Worm (Caenorhabditis elegans) whole organism, L1 larva: ENCODE measurements around the gene sam-10.

Source experiments
- C04F5.9 ChIP-seq: sonication (generic microtip); optimal IDR thresholded peaks from 2 replicates; lab custom pipeline; 2016; ENCODE audit warnings: missing genetic modification characterization, missing compliant biosample characterization
- C34B4.2 ChIP-seq: sonication (generic microtip); optimal IDR thresholded peaks from 2 replicates; lab custom pipeline; 2017; ENCODE audit warnings: mild to moderate bottlenecking, missing genetic modification characterization, missing compliant biosample characterization
- alr-1 ChIP-seq: fragments of 200-800 bp; sonication (Bioruptor generic); optimal IDR thresholded peaks from 2 replicates; lab custom pipeline; 2018; ENCODE audit warnings: borderline replicate concordance, mild to moderate bottlenecking, missing genetic modification characterization, missing compliant biosample characterization
- aly-2 ChIP-seq: fragments of 150-350 bp; optimal IDR thresholded peaks from 2 replicates; lab custom pipeline; 2014; ENCODE audit warnings: missing biosample characterization, missing genetic modification characterization
- blmp-1 ChIP-seq: fragments of 150-350 bp; optimal IDR thresholded peaks from 2 replicates; lab custom pipeline; 2014; ENCODE audit warnings: missing biosample characterization, missing genetic modification characterization
- ceh-8 ChIP-seq: fragments of 200-800 bp; sonication (Bioruptor generic); optimal IDR thresholded peaks from 2 replicates; lab custom pipeline; 2018; ENCODE audit warnings: mild to moderate bottlenecking, missing genetic modification characterization, moderate library complexity, missing compliant biosample characterization
- ceh-82 ChIP-seq, 3 experiments: fragments of 150-350 bp in 1 of 3; sonication (generic microtip) in 2 of 3; optimal IDR thresholded peaks; 2 replicates each; lab custom pipeline; 2014 to 2017; ENCODE audit warnings: missing biosample characterization in 3 of 3, missing genetic modification characterization in 3 of 3
- ceh-88 ChIP-seq: fragments of 200-800 bp; sonication (Bioruptor generic); IDR thresholded peaks from 2 replicates; pipeline ENCODE4 v1.3.6; 2022; ENCODE audit warnings: missing genetic modification characterization, missing compliant biosample characterization
- ces-1 ChIP-seq: fragments of 150-350 bp; optimal IDR thresholded peaks from 2 replicates; lab custom pipeline; 2014; ENCODE audit warnings: missing biosample characterization, missing genetic modification reagents, missing genetic modification characterization
- dpl-1 ChIP-seq, 3 experiments: fragments of 150-350 bp in 2 of 3; sonication (generic microtip) in 1 of 3; optimal IDR thresholded peaks; 2 replicates each; lab custom pipeline; 2014 to 2017; ENCODE audit warnings: missing biosample characterization in 3 of 3, missing genetic modification characterization in 3 of 3, missing genetic modification reagents in 3 of 3
- efl-1 ChIP-seq, 4 experiments: fragments of 150-350 bp; optimal IDR thresholded peaks in 3 of 4; peaks in 1 of 4; 1 replicate in 1 of 4; 2 replicates in 3 of 4; lab custom pipeline; 2014; ENCODE audit warnings: missing biosample characterization in 2 of 4, missing genetic modification characterization in 2 of 4, missing genetic modification reagents in 2 of 4
- efl-3 ChIP-seq: fragments of 200-800 bp; sonication (Bioruptor generic); optimal IDR thresholded peaks from 2 replicates; lab custom pipeline; 2018; ENCODE audit warnings: mild to moderate bottlenecking, missing genetic modification characterization, missing compliant biosample characterization
- egl-13 ChIP-seq: sonication (generic microtip); optimal IDR thresholded peaks from 2 replicates; lab custom pipeline; 2016; ENCODE audit warnings: missing genotype, missing genetic modification reagents, missing genetic modification characterization, missing compliant biosample characterization
- elt-2 ChIP-seq: sonication (generic microtip); optimal IDR thresholded peaks from 2 replicates; lab custom pipeline; 2016; ENCODE audit warnings: missing genetic modification characterization, mild to moderate bottlenecking, inconsistent platforms, missing compliant biosample characterization, missing genetic modification reagents
- fkh-10 ChIP-seq: sonication (generic microtip); optimal IDR thresholded peaks from 2 replicates; lab custom pipeline; 2017; ENCODE audit warnings: missing biosample characterization, missing genetic modification reagents, missing genetic modification characterization
- fkh-4 ChIP-seq: sonication (generic microtip); optimal IDR thresholded peaks from 2 replicates; lab custom pipeline; 2016; ENCODE audit warnings: missing compliant biosample characterization, missing genetic modification characterization, borderline replicate concordance
- fos-1 ChIP-seq: fragments of 150-350 bp; optimal IDR thresholded peaks from 2 replicates; lab custom pipeline; 2014; ENCODE audit warnings: missing biosample characterization, missing genetic modification characterization
- hlh-4 ChIP-seq: sonication (generic microtip); optimal IDR thresholded peaks from 2 replicates; lab custom pipeline; 2016; ENCODE audit warnings: mild to moderate bottlenecking, missing genetic modification characterization, missing compliant biosample characterization
- hpl-2 ChIP-seq: fragments of 150-350 bp; optimal IDR thresholded peaks from 2 replicates; lab custom pipeline; 2014; ENCODE audit warnings: missing biosample characterization, missing genetic modification reagents, missing genetic modification characterization
- irx-1 ChIP-seq: sonication (generic microtip); optimal IDR thresholded peaks from 2 replicates; lab custom pipeline; 2016; ENCODE audit warnings: missing genetic modification characterization, missing compliant biosample characterization
- jun-1 ChIP-seq: fragments of 150-350 bp; optimal IDR thresholded peaks from 2 replicates; lab custom pipeline; 2014; ENCODE audit warnings: missing biosample characterization, missing genetic modification reagents, missing genetic modification characterization
- lin-14 ChIP-seq: fragments of 200-800 bp; sonication (Bioruptor generic); optimal IDR thresholded peaks from 2 replicates; lab custom pipeline; 2018; ENCODE audit warnings: mild to moderate bottlenecking, missing genetic modification characterization, moderate library complexity, missing compliant biosample characterization
- lin-15B ChIP-seq: fragments of 150-350 bp; sonication (generic microtip); optimal IDR thresholded peaks from 3 replicates; lab custom pipeline; 2014; ENCODE audit warnings: missing biosample characterization, missing genetic modification characterization
- lin-35 ChIP-seq, 2 experiments: fragments of 150-350 bp; optimal IDR thresholded peaks; 2 replicates each; lab custom pipeline; 2014; ENCODE audit warnings: missing biosample characterization in 2 of 2, missing genetic modification characterization in 2 of 2, missing genetic modification reagents in 2 of 2
- lir-3 ChIP-seq: sonication (generic microtip); optimal IDR thresholded peaks from 2 replicates; lab custom pipeline; 2016; ENCODE audit warnings: mild to moderate bottlenecking, missing genetic modification characterization, moderate library complexity, missing compliant biosample characterization; ENCODE audit not compliant: poor library complexity
- mdl-1 ChIP-seq, 2 experiments: fragments of 150-350 bp; optimal IDR thresholded peaks; 2 replicates each; lab custom pipeline; 2014 to 2017; ENCODE audit warnings: missing biosample characterization in 2 of 2, missing genetic modification characterization in 2 of 2, inconsistent platforms in 1 of 2
- nhr-11 ChIP-seq: fragments of 150-350 bp; optimal IDR thresholded peaks from 2 replicates; lab custom pipeline; 2014; ENCODE audit warnings: missing biosample characterization, missing genetic modification characterization
- nhr-19 ChIP-seq: fragments of 200-800 bp; sonication (Bioruptor generic); conservative IDR thresholded peaks from 2 replicates; pipeline ENCODE4 v1.3.6; 2022; ENCODE audit warnings: missing genetic modification characterization, missing compliant biosample characterization
- nhr-20 ChIP-seq: sonication (generic microtip); optimal IDR thresholded peaks from 2 replicates; lab custom pipeline; 2016; ENCODE audit warnings: mild to moderate bottlenecking, missing genetic modification characterization, missing compliant biosample characterization
- nhr-237 ChIP-seq: fragments of 150-350 bp; optimal IDR thresholded peaks from 2 replicates; lab custom pipeline; 2014; ENCODE audit warnings: missing biosample characterization, missing genetic modification characterization
- nhr-28 ChIP-seq: fragments of 150-350 bp; optimal IDR thresholded peaks from 2 replicates; lab custom pipeline; 2014; ENCODE audit warnings: missing biosample characterization, missing genetic modification characterization
- nhr-47 ChIP-seq: sonication (generic microtip); optimal IDR thresholded peaks from 2 replicates; lab custom pipeline; 2016; ENCODE audit warnings: mild to moderate bottlenecking, missing genetic modification characterization, moderate library complexity, missing compliant biosample characterization
- nhr-71 ChIP-seq: sonication (generic microtip); optimal IDR thresholded peaks from 2 replicates; lab custom pipeline; 2016; ENCODE audit warnings: mild to moderate bottlenecking, missing genetic modification characterization, moderate library complexity, missing compliant biosample characterization
- nhr-76 ChIP-seq: sonication (generic microtip); optimal IDR thresholded peaks from 2 replicates; lab custom pipeline; 2017; ENCODE audit warnings: missing biosample characterization, missing genetic modification characterization
- nhr-77 ChIP-seq: fragments of 150-350 bp; optimal IDR thresholded peaks from 2 replicates; lab custom pipeline; 2014; ENCODE audit warnings: missing biosample characterization, missing genetic modification characterization
- nhr-85 ChIP-seq: sonication (generic microtip); peaks from one replicate; lab custom pipeline; 2016; ENCODE audit warnings: missing genetic modification characterization, inconsistent platforms, missing compliant biosample characterization
- pqm-1 ChIP-seq: sonication (generic microtip); optimal IDR thresholded peaks from 3 replicates; lab custom pipeline; 2017; ENCODE audit warnings: missing biosample characterization, missing genetic modification characterization
- rnt-1 ChIP-seq: sonication (generic microtip); optimal IDR thresholded peaks from 2 replicates; lab custom pipeline; 2016; ENCODE audit warnings: mild to moderate bottlenecking, missing genetic modification characterization, moderate library complexity, missing compliant biosample characterization
- snu-23 ChIP-seq: sonication (generic microtip); optimal IDR thresholded peaks from 2 replicates; lab custom pipeline; 2016; ENCODE audit warnings: missing genetic modification characterization, missing compliant biosample characterization
- sox-4 ChIP-seq: sonication (generic microtip); optimal IDR thresholded peaks from 2 replicates; lab custom pipeline; 2016; ENCODE audit warnings: missing genetic modification characterization, missing compliant biosample characterization
- sptf-1 ChIP-seq: fragments of 150-350 bp; optimal IDR thresholded peaks from 2 replicates; lab custom pipeline; 2014; ENCODE audit warnings: missing biosample characterization, missing genetic modification characterization
- sup-37 ChIP-seq: fragments of 200-800 bp; sonication (Bioruptor generic); optimal IDR thresholded peaks from 2 replicates; lab custom pipeline; 2018; ENCODE audit warnings: mild to moderate bottlenecking, missing genetic modification characterization, missing compliant biosample characterization
- swsn-7 ChIP-seq: sonication (generic microtip); optimal IDR thresholded peaks from 2 replicates; lab custom pipeline; 2016; ENCODE audit warnings: missing genetic modification characterization, missing compliant biosample characterization
- unc-62 ChIP-seq: fragments of 150-350 bp; optimal IDR thresholded peaks from 2 replicates; lab custom pipeline; 2014; ENCODE audit warnings: missing biosample characterization, missing genetic modification reagents, missing genetic modification characterization
- unc-86 ChIP-seq: sonication (generic microtip); optimal IDR thresholded peaks from 2 replicates; lab custom pipeline; 2016; ENCODE audit warnings: missing genetic modification characterization, missing compliant biosample characterization
- xbp-1 ChIP-seq: sonication (generic microtip); optimal IDR thresholded peaks from 2 replicates; lab custom pipeline; 2016; ENCODE audit warnings: missing genetic modification characterization, missing compliant biosample characterization
- zag-1 ChIP-seq: fragments of 150-350 bp; optimal IDR thresholded peaks from 2 replicates; lab custom pipeline; 2014; ENCODE audit warnings: missing biosample characterization, missing genetic modification characterization

Gene sam-10

DNA sequence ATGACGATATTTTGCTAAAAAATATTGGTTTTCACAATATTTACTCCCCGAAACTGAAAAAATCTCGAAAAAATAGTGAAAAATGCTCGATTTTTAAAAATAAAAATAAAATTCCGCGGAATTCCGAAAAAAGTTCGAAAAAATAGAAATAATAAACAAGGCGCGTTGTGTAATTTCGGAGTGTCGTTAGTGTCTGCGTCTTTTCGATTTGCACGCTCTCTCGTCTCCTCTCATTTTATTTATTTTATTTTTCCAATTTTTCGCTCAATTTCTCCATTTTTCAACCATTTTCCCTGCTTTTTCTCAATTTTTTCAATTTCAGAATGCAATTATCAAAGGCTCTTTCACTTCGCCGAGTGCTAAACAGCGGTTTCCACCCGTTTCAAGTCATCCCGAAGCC, 7.6 kb upstream of the sam-10 start, which contains the start of gene mrpl-20 (continued):
- TF ChIP-seq irx-1 (tag; lab: Kevin White, UChicago), result no peak
- TF ChIP-seq blmp-1 (tag; lab: Kevin White, UChicago), result peak; percentile 0
- TF ChIP-seq zag-1 (tag; lab: Kevin White, UChicago), result no peak
- peak; percentile 46 to 56 for TF ChIP-seq efl-1 (optimal IDR thresholded peaks at IDR 0.05; lab: Kevin White, UChicago)
- TF ChIP-seq efl-1 (GFP tag; optimal IDR thresholded peaks at IDR 0.05 in 1 of 2; lab: Kevin White, UChicago), result peak; percentile 59 to 90
- no peak for TF ChIP-seq C04F5.9 (tag; lab: Kevin White, UChicago)
- TF ChIP-seq nhr-76 (tag; lab: Kevin White, UChicago), result no peak
- no peak for TF ChIP-seq hlh-4 (tag; lab: Kevin White, UChicago)
- no peak for TF ChIP-seq mdl-1 (tag; optimal IDR thresholded peaks at IDR 0.05; lab: Kevin White, UChicago)
- TF ChIP-seq efl-3 (GFP tag; lab: Kevin White, UChicago), result no peak
- no peak for TF ChIP-seq nhr-11 (tag; lab: Kevin White, UChicago)
- TF ChIP-seq elt-2 (tag; lab: Kevin White, UChicago), result no peak
- no peak for TF ChIP-seq alr-1 (tag; lab: Kevin White, UChicago)
- no peak for TF ChIP-seq nhr-237 (tag; lab: Kevin White, UChicago)
- peak; percentile 30 for TF ChIP-seq rnt-1 (tag; lab: Kevin White, UChicago)
- TF ChIP-seq unc-62 (GFP tag; lab: Kevin White, UChicago), result no peak
- TF ChIP-seq nhr-85 (tag; lab: Kevin White, UChicago), result peak; percentile 37
- no peak for TF ChIP-seq ceh-88 (GFP tag; lab: Robert Waterston, UW)
- peak; percentile 27 for TF ChIP-seq unc-86 (tag; lab: Kevin White, UChicago)
- peak; percentile 31 for TF ChIP-seq nhr-20 (tag; lab: Kevin White, UChicago)
- peak; percentile 2 to 47 (median 46) for TF ChIP-seq ceh-82 (tag; optimal IDR thresholded peaks at IDR 0.05; lab: Kevin White, UChicago)
- no peak for TF ChIP-seq fos-1 (tag; lab: Kevin White, UChicago)
- no peak for TF ChIP-seq hpl-2 (GFP tag; lab: Kevin White, UChicago)
- TF ChIP-seq dpl-1 (GFP tag; optimal IDR thresholded peaks at IDR 0.05; lab: Kevin White, UChicago), result peak; percentile 27 to 51 (median 45)
- TF ChIP-seq snu-23 (GFP tag; lab: Kevin White, UChicago), result peak; percentile 61
- TF ChIP-seq, all 84 proteins: peak for 21

DNA sequence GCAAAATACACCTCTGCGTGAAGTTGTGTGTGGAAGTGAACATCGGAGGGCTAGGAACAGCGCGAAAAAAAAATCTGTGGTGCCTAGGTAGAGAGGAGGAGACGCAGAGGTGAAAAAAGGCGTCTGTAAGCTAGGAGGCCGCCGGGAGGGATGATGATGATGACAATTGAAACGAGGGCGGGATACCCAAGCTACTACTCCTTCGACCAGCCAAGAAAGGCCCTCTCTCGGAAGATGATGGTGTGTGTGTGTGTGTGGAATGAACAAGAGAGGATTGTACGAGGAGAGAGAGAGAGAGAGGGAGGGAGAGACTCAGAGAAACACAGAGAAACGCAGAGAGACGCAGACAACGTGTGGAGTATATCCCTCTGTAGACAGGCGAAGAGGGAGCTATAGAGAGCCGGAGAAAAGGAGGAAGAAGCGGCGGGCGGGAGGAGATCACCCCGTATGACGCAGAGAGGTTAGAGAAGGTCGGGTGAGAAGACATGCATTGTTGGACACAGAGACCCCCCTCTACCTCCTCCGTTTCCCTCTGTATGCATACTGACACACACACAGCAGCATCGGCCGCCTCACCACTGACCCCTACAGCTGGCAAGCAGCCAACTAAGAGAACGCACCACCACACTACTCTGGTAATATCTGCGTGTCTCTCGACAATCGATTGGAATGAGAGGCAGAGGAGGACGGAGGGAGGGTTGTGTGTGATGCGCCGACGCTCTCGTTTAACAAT, 4.8 kb upstream of the sam-10 start:
- TF ChIP-seq lin-15B (tag; lab: Kevin White, UChicago) (peak; percentile 27), unc-62 (GFP tag; lab: Kevin White, UChicago) (no peak), mdl-1 (tag; optimal IDR thresholded peaks at IDR 0.05; lab: Kevin White, UChicago) (peak in 1 of 2 experiments; percentile 73), aly-2 (tag; lab: Kevin White, UChicago) (no peak), alr-1 (tag; lab: Kevin White, UChicago) (no peak), zag-1 (tag; lab: Kevin White, UChicago) (peak; percentile 10), sptf-1 (no peak), lin-35 (GFP tag; optimal IDR thresholded peaks at IDR 0.05; lab: Kevin White, UChicago) (peak; percentile 56 to 76), C34B4.2 (tag; lab: Kevin White, UChicago) (no peak), xbp-1 (tag; lab: Kevin White, UChicago) (peak; percentile 68), nhr-11 (tag; lab: Kevin White, UChicago) (peak; percentile 64), nhr-71 (tag; lab: Kevin White, UChicago) (peak; percentile 94), jun-1 (tag; lab: Kevin White, UChicago) (peak; percentile 73), sup-37 (peak; percentile 45), lin-14 (peak; percentile 99), egl-13 (tag; lab: Kevin White, UChicago) (peak; percentile 90), sox-4 (tag; lab: Kevin White, UChicago) (peak; percentile 40), unc-86 (tag; lab: Kevin White, UChicago) (peak; percentile 95), C04F5.9 (tag; lab: Kevin White, UChicago) (peak; percentile 48), efl-1 (optimal IDR thresholded peaks at IDR 0.05; lab: Kevin White, UChicago) (peak; percentile 74 to 86), efl-1 (GFP tag; optimal IDR thresholded peaks at IDR 0.05 in 1 of 2; lab: Kevin White, UChicago) (peak; percentile 33 to 92), nhr-77 (peak; percentile 77), irx-1 (tag; lab: Kevin White, UChicago) (peak; percentile 78), lir-3 (tag; lab: Kevin White, UChicago) (no peak), nhr-47 (tag; lab: Kevin White, UChicago) (peak; percentile 91), fkh-4 (tag; lab: Kevin White, UChicago) (no peak), nhr-19 (GFP tag; lab: Robert Waterston, UW) (peak; percentile 81), ces-1 (no peak), nhr-28 (tag; lab: Kevin White, UChicago) (no peak), ceh-8 (GFP tag; lab: Kevin White, UChicago) (peak; percentile 70), fkh-10 (peak; percentile 84), pqm-1 (no peak), swsn-7 (peak; percentile 91)
